Worm (Caenorhabditis elegans): ENCODE results near the gene bcas-2.

ce11 chrIII:6283024-6283423, 37.4 kb upstream of the bcas-2 start:
- TF ChIP-seq ceh-82 (tag; optimal IDR thresholded peaks at IDR 0.05) (no peak), egl-27 (tag; optimal IDR thresholded peaks at IDR 0.05) (no peak), lin-11 (tag; optimal IDR thresholded peaks at IDR 0.05) (no peak), lin-13 (GFP tag; optimal IDR thresholded peaks at IDR 0.05) (no peak), nhr-11 (tag; optimal IDR thresholded peaks at IDR 0.05) (no peak)
